Worm (Caenorhabditis elegans) whole organism, mixed stage, embryonic: ENCODE results near the gene pals-20.

ENCODE experiments used
- blmp-1 ChIP-seq: fragments of 150-350 bp; optimal IDR thresholded peaks from 2 replicates; lab custom pipeline; 2014; ENCODE audit warnings: missing biosample characterization, missing genetic modification characterization
- flh-1 ChIP-seq: fragments of 200-800 bp; sonication (Bioruptor generic); optimal IDR thresholded peaks from 2 replicates; lab custom pipeline; 2018; ENCODE audit warnings: mild to moderate bottlenecking, missing genetic modification characterization, moderate library complexity, missing compliant biosample characterization
- mep-1 ChIP-seq: fragments of 150-350 bp; optimal IDR thresholded peaks from 2 replicates; lab custom pipeline; 2017; ENCODE audit warnings: missing biosample characterization, missing genetic modification reagents, missing genetic modification characterization, inconsistent platforms
- mls-2 ChIP-seq: sonication (generic microtip); optimal IDR thresholded peaks from 2 replicates; lab custom pipeline; 2016; ENCODE audit warnings: mild to moderate bottlenecking, missing genetic modification characterization, moderate library complexity, missing compliant biosample characterization
- nhr-12 ChIP-seq: fragments of 150-350 bp; optimal IDR thresholded peaks from 2 replicates; lab custom pipeline; 2014; ENCODE audit warnings: missing biosample characterization, missing genetic modification characterization
- nhr-237 ChIP-seq: fragments of 150-350 bp; optimal IDR thresholded peaks from 2 replicates; lab custom pipeline; 2014; ENCODE audit warnings: missing biosample characterization, missing genetic modification characterization
- zip-8 ChIP-seq: fragments of 150-350 bp; optimal IDR thresholded peaks from 2 replicates; lab custom pipeline; 2014; ENCODE audit warnings: missing biosample characterization, missing genetic modification characterization
- ztf-11 ChIP-seq: fragments of 150-350 bp; optimal IDR thresholded peaks from 2 replicates; lab custom pipeline; 2014; ENCODE audit warnings: missing biosample characterization, missing genetic modification characterization

ce11 chrIII:1429920-1430437 is 41.9 kb upstream of the pals-20 start:
- TF ChIP-seq nhr-12 (tag; lab: Kevin White, UChicago) = no peak
- TF ChIP-seq blmp-1 (tag; lab: Kevin White, UChicago) = no peak
- no peak for TF ChIP-seq nhr-237 (tag; lab: Kevin White, UChicago)
- TF ChIP-seq zip-8 (tag; lab: Kevin White, UChicago) = no peak
- no peak for TF ChIP-seq flh-1
- TF ChIP-seq mep-1 (tag; lab: Kevin White, UChicago) = no peak
- TF ChIP-seq ztf-11 (tag; lab: Kevin White, UChicago) = no peak
- no peak for TF ChIP-seq mls-2 (tag; lab: Kevin White, UChicago)
